Worm (Caenorhabditis elegans) whole organism, late embryonic: ENCODE data around the gene ZK688.4.

ENCODE experiments used
- C08G9.2 ChIP-seq: sonication (generic microtip); optimal IDR thresholded peaks from 2 replicates; lab custom pipeline; 2016; ENCODE audit warnings: mild to moderate bottlenecking, missing genetic modification characterization, moderate library complexity, missing compliant biosample characterization
- K02D7.2 ChIP-seq: sonication (generic microtip); optimal IDR thresholded peaks from 2 replicates; lab custom pipeline; 2017; ENCODE audit warnings: mild to moderate bottlenecking, missing genetic modification characterization, missing compliant biosample characterization
- ama-1 ChIP-seq: fragments of 150-350 bp; optimal IDR thresholded peaks from 2 replicates; lab custom pipeline; 2014
- ceh-14 ChIP-seq: sonication (generic microtip); optimal IDR thresholded peaks from 2 replicates; lab custom pipeline; 2016; ENCODE audit warnings: missing genotype, missing genetic modification characterization, missing compliant biosample characterization
- ceh-19 ChIP-seq: fragments of 200-800 bp; sonication (Bioruptor generic); optimal IDR thresholded peaks from 2 replicates; lab custom pipeline; 2018; ENCODE audit warnings: mild to moderate bottlenecking, missing genetic modification characterization, missing compliant biosample characterization
- ceh-2 ChIP-seq: sonication (generic microtip); optimal IDR thresholded peaks from 2 replicates; lab custom pipeline; 2016; ENCODE audit warnings: missing genotype, missing genetic modification characterization, missing compliant biosample characterization
- ceh-31 ChIP-seq: sonication (generic microtip); optimal IDR thresholded peaks from 2 replicates; lab custom pipeline; 2016; ENCODE audit warnings: missing genetic modification characterization, missing compliant biosample characterization
- ceh-34 ChIP-seq: sonication (generic microtip); optimal IDR thresholded peaks from 2 replicates; lab custom pipeline; 2016; ENCODE audit warnings: mild to moderate bottlenecking, missing genetic modification characterization, missing compliant biosample characterization
- ceh-48 ChIP-seq: sonication (generic microtip); optimal IDR thresholded peaks from 2 replicates; lab custom pipeline; 2016; ENCODE audit warnings: missing genetic modification characterization, inconsistent platforms, missing compliant biosample characterization
- ceh-6 ChIP-seq: fragments of 200-800 bp; sonication (Bioruptor generic); optimal IDR thresholded peaks from 2 replicates; lab custom pipeline; 2018; ENCODE audit warnings: mild to moderate bottlenecking, missing genetic modification characterization, missing compliant biosample characterization
- ceh-9 ChIP-seq: sonication (generic microtip); optimal IDR thresholded peaks from 2 replicates; lab custom pipeline; 2016; ENCODE audit warnings: mild to moderate bottlenecking, missing genetic modification characterization, inconsistent platforms, missing compliant biosample characterization
- elt-2 ChIP-seq: sonication (generic microtip); optimal IDR thresholded peaks from 2 replicates; lab custom pipeline; 2016; ENCODE audit warnings: missing genetic modification reagents, missing genetic modification characterization, missing compliant biosample characterization
- elt-4 ChIP-seq: sonication (generic microtip); optimal IDR thresholded peaks from 2 replicates; lab custom pipeline; 2016; ENCODE audit warnings: missing genetic modification characterization, missing compliant biosample characterization
- ets-4 ChIP-seq: sonication (generic microtip); optimal IDR thresholded peaks from 2 replicates; lab custom pipeline; 2016; ENCODE audit warnings: missing genetic modification characterization, missing compliant biosample characterization
- eyg-1 ChIP-seq: sonication (generic microtip); optimal IDR thresholded peaks from 2 replicates; lab custom pipeline; 2016; ENCODE audit warnings: missing genotype, missing genetic modification characterization, missing compliant biosample characterization
- fax-1 ChIP-seq: sonication (generic microtip); optimal IDR thresholded peaks from 2 replicates; lab custom pipeline; 2016; ENCODE audit warnings: missing genotype, missing genetic modification characterization, missing compliant biosample characterization
- fkh-10 ChIP-seq: fragments of 150-350 bp; optimal IDR thresholded peaks from 2 replicates; lab custom pipeline; 2014; ENCODE audit warnings: missing biosample characterization, missing genetic modification reagents, missing genetic modification characterization
- fkh-6 ChIP-seq: sonication (generic microtip); optimal IDR thresholded peaks from 2 replicates; lab custom pipeline; 2016; ENCODE audit warnings: missing genetic modification characterization, missing compliant biosample characterization
- hlh-13 ChIP-seq: fragments of 200-800 bp; sonication (Bioruptor generic); optimal IDR thresholded peaks from 2 replicates; lab custom pipeline; 2018; ENCODE audit warnings: mild to moderate bottlenecking, missing genetic modification characterization, missing compliant biosample characterization
- hlh-6 ChIP-seq: sonication (generic microtip); optimal IDR thresholded peaks from 2 replicates; lab custom pipeline; 2016; ENCODE audit warnings: missing genotype, missing genetic modification characterization, missing compliant biosample characterization
- hlh-8 ChIP-seq: sonication (generic microtip); optimal IDR thresholded peaks from 2 replicates; lab custom pipeline; 2016; ENCODE audit warnings: missing genotype, missing genetic modification characterization, missing compliant biosample characterization
- lim-6 ChIP-seq: sonication (generic microtip); optimal IDR thresholded peaks from 2 replicates; lab custom pipeline; 2016; ENCODE audit warnings: missing genetic modification characterization, missing compliant biosample characterization
- lin-11 ChIP-seq: fragments of 200-800 bp; sonication (Bioruptor generic); optimal IDR thresholded peaks from 2 replicates; lab custom pipeline; 2018; ENCODE audit warnings: mild to moderate bottlenecking, missing genetic modification characterization, missing compliant biosample characterization
- nfya-1 ChIP-seq: sonication (generic microtip); optimal IDR thresholded peaks from 2 replicates; lab custom pipeline; 2017; ENCODE audit warnings: missing genetic modification characterization, mild to moderate bottlenecking, missing compliant biosample characterization, antibody characterized with exemption, moderate library complexity
- nhr-11 ChIP-seq: fragments of 150-350 bp; optimal IDR thresholded peaks from 2 replicates; lab custom pipeline; 2014; ENCODE audit warnings: missing biosample characterization, missing genetic modification characterization
- nhr-232 ChIP-seq: sonication (generic microtip); optimal IDR thresholded peaks from 2 replicates; lab custom pipeline; 2016; ENCODE audit warnings: missing genetic modification characterization, missing compliant biosample characterization
- npax-4 ChIP-seq: sonication (generic microtip); optimal IDR thresholded peaks from 2 replicates; lab custom pipeline; 2016; ENCODE audit warnings: missing genetic modification characterization, missing compliant biosample characterization
- pax-1 ChIP-seq: fragments of 150-350 bp; optimal IDR thresholded peaks from 2 replicates; lab custom pipeline; 2014; ENCODE audit warnings: missing biosample characterization, missing genetic modification characterization
- pha-4 ChIP-seq: fragments of 150-350 bp; optimal IDR thresholded peaks from 2 replicates; lab custom pipeline; 2018; ENCODE audit warnings: missing biosample characterization, missing genetic modification reagents, missing genetic modification characterization
- pqm-1 ChIP-seq: sonication (generic microtip); optimal IDR thresholded peaks from 2 replicates; lab custom pipeline; 2016; ENCODE audit warnings: missing genetic modification characterization, missing compliant biosample characterization
- rnt-1 ChIP-seq: sonication (generic microtip); optimal IDR thresholded peaks from 2 replicates; lab custom pipeline; 2016; ENCODE audit warnings: missing genetic modification characterization, missing compliant biosample characterization
- sox-2 ChIP-seq: fragments of 200-800 bp; sonication (Bioruptor generic); IDR thresholded peaks from 2 replicates; pipeline ENCODE4 v1.3.6; 2022; ENCODE audit warnings: missing genetic modification reagents, missing genetic modification characterization, missing compliant biosample characterization
- sox-4 ChIP-seq: sonication (generic microtip); optimal IDR thresholded peaks from 2 replicates; lab custom pipeline; 2017; ENCODE audit warnings: mild to moderate bottlenecking, missing genetic modification characterization, inconsistent platforms, missing compliant biosample characterization
- syd-9 ChIP-seq: sonication (generic microtip); optimal IDR thresholded peaks from 2 replicates; lab custom pipeline; 2016; ENCODE audit warnings: mild to moderate bottlenecking, missing genetic modification characterization, moderate library complexity, missing compliant biosample characterization
- tbx-2 ChIP-seq: sonication (generic microtip); optimal IDR thresholded peaks from 2 replicates; lab custom pipeline; 2016; ENCODE audit warnings: missing genetic modification characterization, missing compliant biosample characterization
- tbx-7 ChIP-seq: sonication (generic microtip); optimal IDR thresholded peaks from 2 replicates; lab custom pipeline; 2016; ENCODE audit warnings: missing genotype, missing genetic modification characterization, missing compliant biosample characterization
- unc-3 ChIP-seq, 2 experiments: fragments of 200-800 bp in 1 of 2; sonication (Bioruptor generic) in 1 of 2; sonication (generic microtip) in 1 of 2; conservative IDR thresholded peaks in 1 of 2; optimal IDR thresholded peaks in 1 of 2; 2 replicates each; pipeline versions ENCODE4 v1.3.6 to Lab custom; 2016 to 2022; ENCODE audit warnings: missing compliant biosample characterization in 2 of 2, missing genetic modification characterization in 2 of 2, missing genetic modification reagents in 1 of 2
- unc-42 ChIP-seq: sonication (generic microtip); optimal IDR thresholded peaks from 2 replicates; lab custom pipeline; 2016; ENCODE audit warnings: missing genotype, missing genetic modification characterization, missing compliant biosample characterization
- unc-55 ChIP-seq: sonication (generic microtip); optimal IDR thresholded peaks from 2 replicates; lab custom pipeline; 2017; ENCODE audit warnings: missing biosample characterization, missing genetic modification reagents, missing genetic modification characterization
- zip-5 ChIP-seq: sonication (generic microtip); optimal IDR thresholded peaks from 2 replicates; lab custom pipeline; 2016; ENCODE audit warnings: missing genetic modification characterization, missing compliant biosample characterization
- ztf-16 ChIP-seq: sonication (generic microtip); optimal IDR thresholded peaks from 2 replicates; lab custom pipeline; 2017; ENCODE audit warnings: missing genetic modification characterization, missing compliant biosample characterization

The ZK688.4 gene

DNA sequence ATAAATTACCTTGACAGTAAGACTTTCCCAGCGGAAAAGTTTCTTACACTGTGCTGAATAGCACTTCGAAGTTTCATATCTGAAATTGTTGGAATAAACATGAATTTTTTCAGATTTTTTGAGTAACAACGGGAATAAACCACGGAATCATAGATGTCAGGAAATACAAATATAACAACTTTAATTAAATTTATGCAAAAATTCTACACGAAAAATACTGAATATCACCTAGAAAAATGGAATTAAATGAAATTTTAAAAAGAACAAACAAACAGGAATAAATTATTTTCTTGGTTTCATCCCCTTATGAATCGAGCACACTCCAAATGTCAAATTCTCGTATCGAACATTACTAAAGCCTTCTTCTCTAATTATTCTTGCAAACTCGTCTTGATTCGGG, 37.7 kb upstream of the ZK688.4 start, which contains the start of gene tag-307:
Gene tag-307 (minus strand): TSS at position 101 of the 400 bp plus-strand sequence.
- TF ChIP-seq nhr-232 (no peak), sox-2 (GFP tag; lab: Robert Waterston, UW) (no peak), fax-1 (tag; lab: Kevin White, UChicago) (no peak), lim-6 (tag; lab: Kevin White, UChicago) (no peak), sox-4 (tag; lab: Kevin White, UChicago) (no peak), K02D7.2 (tag; lab: Kevin White, UChicago) (no peak), fkh-6 (tag; lab: Kevin White, UChicago) (no peak), ceh-48 (no peak), syd-9 (tag; lab: Kevin White, UChicago) (no peak), ets-4 (tag; lab: Kevin White, UChicago) (no peak), ceh-6 (GFP tag; lab: Kevin White, UChicago) (no peak), hlh-6 (tag; lab: Kevin White, UChicago) (no peak)

DNA sequence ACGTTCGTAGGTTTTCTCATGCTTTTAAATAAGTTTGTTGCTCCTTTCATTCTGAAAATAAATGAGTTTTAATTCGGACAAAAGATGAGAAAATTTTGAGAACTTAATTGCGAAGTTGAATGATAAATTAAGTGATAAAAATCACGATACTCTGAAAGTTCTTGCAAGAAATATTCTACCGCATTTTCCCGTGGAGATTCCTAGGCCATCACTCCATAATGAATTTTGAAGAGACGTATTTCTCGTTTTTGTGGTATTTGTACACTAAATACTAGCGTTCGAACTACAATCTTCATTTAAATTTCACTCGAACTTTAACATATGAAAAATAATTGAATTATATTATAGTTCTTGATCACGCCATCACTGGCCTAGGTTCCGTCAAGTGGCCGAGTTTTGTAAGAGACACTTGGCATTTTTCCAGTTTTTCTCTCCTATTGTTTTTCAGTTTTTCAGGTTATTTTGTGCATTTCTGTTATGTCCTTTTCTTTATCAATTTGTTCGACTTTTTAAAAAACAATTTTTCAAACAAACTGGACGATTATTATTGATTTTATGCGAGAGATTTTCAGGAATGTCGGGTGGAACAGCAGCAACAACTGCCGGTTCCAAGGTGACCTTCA, 36.3 kb upstream of the ZK688.4 start, which contains the start of the genes coq-5 and ufm-1:
Gene coq-5 (minus strand): TSS at position 51 of the 623 bp plus-strand sequence.
Gene ufm-1 (plus strand): TSS at position 573 of the 623 bp plus-strand sequence.
- TF ChIP-seq elt-2 (peak; percentile 31), pqm-1 (tag; lab: Kevin White, UChicago) (peak; percentile 33), zip-5 (tag; lab: Kevin White, UChicago) (peak; percentile 47), tbx-7 (tag; lab: Kevin White, UChicago) (peak; percentile 42), tbx-2 (tag; lab: Kevin White, UChicago) (peak; percentile 14), sox-4 (tag; lab: Kevin White, UChicago) (no peak), fax-1 (tag; lab: Kevin White, UChicago) (peak; percentile 0), ets-4 (tag; lab: Kevin White, UChicago) (peak; percentile 49), pha-4 (tag; lab: Kevin White, UChicago) (no peak), unc-42 (tag; lab: Kevin White, UChicago) (peak; percentile 11), fkh-6 (tag; lab: Kevin White, UChicago) (no peak), ceh-31 (tag; lab: Kevin White, UChicago) (peak; percentile 77), ceh-48 (no peak), hlh-8 (tag; lab: Kevin White, UChicago) (peak; percentile 1), ceh-14 (tag; lab: Kevin White, UChicago) (peak; percentile 14), lin-11 (tag; lab: Kevin White, UChicago) (no peak), ceh-6 (GFP tag; lab: Kevin White, UChicago) (no peak), elt-4 (tag; lab: Kevin White, UChicago) (no peak), C08G9.2 (peak; percentile 73), ceh-2 (peak; percentile 69)
- TF ChIP-seq, all 69 proteins: peak for 13

DNA sequence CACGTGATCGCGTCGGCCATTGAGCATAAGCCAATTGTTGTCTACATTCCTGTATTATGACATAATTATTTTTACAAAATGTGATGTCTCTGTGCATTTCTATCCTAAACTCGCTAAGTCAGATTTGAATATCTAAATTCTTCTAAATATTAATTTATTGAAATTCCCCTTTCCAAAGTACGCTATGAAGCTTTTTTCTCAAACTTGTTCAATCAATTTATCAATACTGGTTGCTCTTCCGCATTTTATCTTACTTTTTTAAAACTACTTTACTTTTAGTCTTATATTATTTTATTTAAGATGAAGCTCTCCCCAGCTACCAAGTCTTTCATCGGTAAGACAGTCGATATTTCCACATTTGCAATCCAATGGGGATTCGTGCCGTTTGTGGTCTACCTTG, 35.5 kb upstream of the ZK688.4 start, which contains the start of gene tomm-7:
Gene tomm-7 (plus strand): TSS at position 301 of the 400 bp plus-strand sequence.
- TF ChIP-seq ceh-34 (tag; lab: Kevin White, UChicago) = no peak
- TF ChIP-seq ceh-2 = no peak
- TF ChIP-seq ceh-6 (GFP tag; lab: Kevin White, UChicago) = no peak
- TF ChIP-seq unc-3 (GFP tag; conservative IDR thresholded peaks at IDR 0.05; lab: Robert Waterston, UW) = no peak
- no peak for TF ChIP-seq unc-3 (tag; optimal IDR thresholded peaks at IDR 0.05; lab: Kevin White, UChicago)
- no peak for TF ChIP-seq ceh-9
- TF ChIP-seq unc-55 (GFP tag; lab: Kevin White, UChicago) = no peak
- no peak for TF ChIP-seq pax-1
- TF ChIP-seq ama-1 (lab: Kevin White, UChicago) = no peak
- TF ChIP-seq fax-1 (tag; lab: Kevin White, UChicago) = no peak
- no peak for TF ChIP-seq eyg-1 (tag; lab: Kevin White, UChicago)
- TF ChIP-seq hlh-13 (GFP tag; lab: Kevin White, UChicago) = no peak
- TF ChIP-seq K02D7.2 (tag; lab: Kevin White, UChicago) = no peak
- no peak for TF ChIP-seq nhr-11 (tag; lab: Kevin White, UChicago)
- TF ChIP-seq zip-5 (tag; lab: Kevin White, UChicago) = no peak
- TF ChIP-seq rnt-1 = no peak
- no peak for TF ChIP-seq ceh-19 (GFP tag; lab: Kevin White, UChicago)
- no peak for TF ChIP-seq npax-4 (tag; lab: Kevin White, UChicago)
- TF ChIP-seq nfya-1 (tag; lab: Kevin White, UChicago) = no peak
- TF ChIP-seq ztf-16 (tag; lab: Kevin White, UChicago) = no peak
- no peak for TF ChIP-seq fkh-10 (GFP tag; lab: Kevin White, UChicago)
